Worm (Caenorhabditis elegans): ENCODE measurements around the gene R160.5.

- no peak for TF ChIP-seq lin-13 (GFP tag; optimal IDR thresholded peaks at IDR 0.05)
- TF ChIP-seq duxl-1 (tag; optimal IDR thresholded peaks at IDR 0.05; ENCODE audit: poor library complexity): no peak
- no peak for TF ChIP-seq pha-4 (GFP tag; IDR thresholded peaks at IDR 0.05)
- TF ChIP-seq pha-4 (tag; optimal IDR thresholded peaks at IDR 0.05): no peak
- TF ChIP-seq ama-1 (optimal IDR thresholded peaks at IDR 0.05): no peak
- TF ChIP-seq lin-39 (tag; optimal IDR thresholded peaks at IDR 0.05): no peak
- no peak for TF ChIP-seq zag-1 (tag; optimal IDR thresholded peaks at IDR 0.05)
- TF ChIP-seq ztf-11 (tag; optimal IDR thresholded peaks at IDR 0.05): no peak
These were observed 48.1 kb upstream of the R160.5 start, which contains the start of gene dop-1 for ce11 chrX:4418751-4419150.

Measured in whole organism, L4 larva.